Fruit fly (Drosophila melanogaster) whole organism, embryonic: Measurements from ENCODE around the gene hll.

Experiments
- CG10366 ChIP-seq: fragments of 200-800 bp; sonication (Bioruptor generic); IDR thresholded peaks from 2 replicates; pipeline ENCODE4 v1.3.6; 2022; ENCODE audit warnings: missing biosample characterization, missing genetic modification characterization
- CG10979 ChIP-seq: fragments of 200-800 bp; sonication (Bioruptor generic); optimal IDR thresholded peaks from 2 replicates; lab custom pipeline; 2018; ENCODE audit warnings: missing biosample characterization, mild to moderate bottlenecking, missing genetic modification characterization, moderate library complexity
- CG12155 ChIP-seq: fragments of 200-800 bp; sonication (Bioruptor generic); optimal IDR thresholded peaks from 3 replicates; lab custom pipeline; 2016; ENCODE audit warnings: missing biosample characterization, missing genetic modification characterization
- CG14441 ChIP-seq: fragments of 200-800 bp; sonication (Bioruptor generic); IDR thresholded peaks from 2 replicates; pipeline ENCODE4 v1.3.6; 2022; ENCODE audit warnings: missing biosample characterization, missing genetic modification characterization
- CG14710 ChIP-seq: fragments of 200-800 bp; sonication (Bioruptor generic); optimal IDR thresholded peaks from 3 replicates; lab custom pipeline; 2019; ENCODE audit warnings: missing biosample characterization, mild to moderate bottlenecking, missing genetic modification characterization, moderate library complexity
- CG14860 ChIP-seq: fragments of 200-800 bp; sonication (Bioruptor generic); IDR thresholded peaks from 3 replicates; pipeline ENCODE4 v1.3.6; 2022; ENCODE audit warnings: missing biosample characterization, missing genetic modification characterization; ENCODE audit not compliant: partially characterized antibody
- CG15073 ChIP-seq: fragments of 200-800 bp; sonication (Bioruptor generic); optimal IDR thresholded peaks from 2 replicates; lab custom pipeline; 2016; ENCODE audit warnings: missing biosample characterization, missing genetic modification characterization
- CG16815 ChIP-seq: fragments of 200-800 bp; sonication (Bioruptor generic); optimal IDR thresholded peaks from 3 replicates; lab custom pipeline; 2017; ENCODE audit warnings: missing biosample characterization, mild to moderate bottlenecking, missing genetic modification characterization
- CG17612 ChIP-seq: fragments of 200-800 bp; sonication (Bioruptor generic); IDR thresholded peaks from 2 replicates; pipeline ENCODE4 v1.3.6; 2022; ENCODE audit warnings: missing biosample characterization, missing genetic modification characterization
- CG31365 ChIP-seq: fragments of 200-800 bp; sonication (Bioruptor generic); optimal IDR thresholded peaks from 2 replicates; lab custom pipeline; 2018; ENCODE audit warnings: missing biosample characterization, mild to moderate bottlenecking, missing genetic modification characterization
- CG31388 ChIP-seq: fragments of 200-800 bp; sonication (Bioruptor generic); optimal IDR thresholded peaks from 2 replicates; lab custom pipeline; 2016; ENCODE audit warnings: missing biosample characterization, missing genetic modification characterization
- CG3838 ChIP-seq: fragments of 200-800 bp; sonication (Bioruptor generic); optimal IDR thresholded peaks from 3 replicates; lab custom pipeline; 2016; ENCODE audit warnings: missing biosample characterization, missing genetic modification characterization
- CG3995 ChIP-seq: fragments of 200-800 bp; sonication (Bioruptor generic); optimal IDR thresholded peaks from 3 replicates; lab custom pipeline; 2016; ENCODE audit warnings: missing biosample characterization, missing genetic modification characterization
- CG4730 ChIP-seq: fragments of 200-800 bp; sonication (Bioruptor generic); IDR thresholded peaks from 2 replicates; pipeline ENCODE4 v1.3.6; 2022; ENCODE audit warnings: missing biosample characterization, missing genetic modification characterization
- CG6683 ChIP-seq: fragments of 200-800 bp; sonication (Bioruptor generic); optimal IDR thresholded peaks from 2 replicates; lab custom pipeline; 2017; ENCODE audit warnings: missing biosample characterization, mild to moderate bottlenecking, missing genetic modification characterization, missing genetic modification reagents
- CG6813 ChIP-seq: fragments of 200-800 bp; sonication (Bioruptor generic); optimal IDR thresholded peaks from 2 replicates; lab custom pipeline; 2017; ENCODE audit warnings: missing biosample characterization, missing genetic modification characterization, mild to moderate bottlenecking, moderate library complexity, missing genetic modification reagents
- CG8944 ChIP-seq: fragments of 200-800 bp; sonication (Bioruptor generic); optimal IDR thresholded peaks from 3 replicates; lab custom pipeline; 2016; ENCODE audit warnings: missing biosample characterization, missing genetic modification characterization
- CG9437 ChIP-seq: fragments of 200-800 bp; sonication (Bioruptor generic); optimal IDR thresholded peaks from 2 replicates; lab custom pipeline; 2018; ENCODE audit warnings: missing biosample characterization, mild to moderate bottlenecking, missing genetic modification characterization
- Eip74EF ChIP-seq, 2 experiments: fragments of 200-800 bp in 1 of 2; fragments of >200 bp in 1 of 2; sonication (Bioruptor generic) in 1 of 2; optimal IDR thresholded peaks; 2 replicates each; lab custom pipeline; 2017 to 2019; ENCODE audit warnings: missing biosample characterization in 2 of 2, missing genetic modification characterization in 2 of 2, mild to moderate bottlenecking in 1 of 2, moderate library complexity in 1 of 2
- Fer3 ChIP-seq: fragments of 200-800 bp; sonication (Bioruptor generic); optimal IDR thresholded peaks from 2 replicates; lab custom pipeline; 2018; ENCODE audit warnings: missing biosample characterization, mild to moderate bottlenecking, missing genetic modification characterization, moderate library complexity
- Gsc ChIP-seq: fragments of 200-800 bp; sonication (Bioruptor generic); IDR thresholded peaks from 2 replicates; pipeline ENCODE4 v1.3.6; 2022; ENCODE audit warnings: missing biosample characterization, missing genetic modification characterization
- Hmr ChIP-seq: fragments of 200-800 bp; sonication (Bioruptor generic); optimal IDR thresholded peaks from 3 replicates; lab custom pipeline; 2017; ENCODE audit warnings: mild to moderate bottlenecking, missing biosample characterization, missing genetic modification reagents, missing genetic modification characterization
- MTF-1 ChIP-seq: fragments of 200-800 bp; sonication (Bioruptor generic); optimal IDR thresholded peaks from 2 replicates; lab custom pipeline; 2018; ENCODE audit warnings: missing biosample characterization, mild to moderate bottlenecking, missing genetic modification characterization, borderline replicate concordance
- NFAT ChIP-seq: fragments of 200-800 bp; sonication (Bioruptor generic); IDR thresholded peaks from 2 replicates; pipeline ENCODE4 v1.3.6; 2022; ENCODE audit warnings: missing biosample characterization, missing genetic modification characterization
- Neu2 ChIP-seq: fragments of 200-800 bp; sonication (Bioruptor generic); optimal IDR thresholded peaks from 3 replicates; lab custom pipeline; 2016; ENCODE audit warnings: missing biosample characterization, missing genetic modification characterization, borderline replicate concordance
- Tbp ChIP-seq: fragments of >200 bp; optimal IDR thresholded peaks from 2 replicates; lab custom pipeline; 2018; ENCODE audit warnings: missing biosample characterization, missing genetic modification characterization
- Trl ChIP-seq, 3 experiments: fragments of >200 bp in 2 of 3; fragments of 200-800 bp in 1 of 3; sonication (Bioruptor generic) in 1 of 3; optimal IDR thresholded peaks; 2 replicates in 1 of 3; 3 replicates in 2 of 3; lab custom pipeline; 2016 to 2017; ENCODE audit warnings: missing biosample characterization in 1 of 3, missing genetic modification characterization in 1 of 3
- bab2 ChIP-seq: fragments of 200-800 bp; sonication (Bioruptor generic); optimal IDR thresholded peaks from 2 replicates; lab custom pipeline; 2016; ENCODE audit warnings: missing biosample characterization, missing genetic modification characterization
- corto ChIP-seq: fragments of 200-800 bp; sonication (Bioruptor generic); optimal IDR thresholded peaks from 2 replicates; lab custom pipeline; 2016; ENCODE audit warnings: missing biosample characterization, mild to moderate bottlenecking, missing genetic modification characterization, moderate library complexity
- crp ChIP-seq, 2 experiments: fragments of 200-800 bp; sonication (Bioruptor generic); optimal IDR thresholded peaks; 2 replicates in 1 of 2; 3 replicates in 1 of 2; lab custom pipeline; 2017; ENCODE audit warnings: missing biosample characterization in 2 of 2, missing genetic modification characterization in 2 of 2, mild to moderate bottlenecking in 1 of 2, moderate library complexity in 1 of 2
- dan ChIP-seq: fragments of 200-800 bp; sonication (Bioruptor generic); IDR thresholded peaks from 2 replicates; pipeline ENCODE4 v1.3.6; 2022; ENCODE audit warnings: missing biosample characterization, missing genetic modification characterization
- dm ChIP-seq: fragments of 200-800 bp; sonication (Bioruptor generic); optimal IDR thresholded peaks from 3 replicates; lab custom pipeline; 2016; ENCODE audit warnings: missing biosample characterization, missing genetic modification characterization
- dysf ChIP-seq: fragments of 200-800 bp; sonication (Bioruptor generic); IDR thresholded peaks from 3 replicates; pipeline ENCODE4 v1.3.6; 2022; ENCODE audit warnings: missing biosample characterization, missing genetic modification characterization
- fd64A ChIP-seq: fragments of 200-800 bp; sonication (Bioruptor generic); optimal IDR thresholded peaks from 3 replicates; lab custom pipeline; 2018; ENCODE audit warnings: missing biosample characterization, mild to moderate bottlenecking, missing genetic modification characterization
- gt ChIP-seq: fragments of 200-800 bp; sonication (Bioruptor generic); IDR thresholded peaks from 2 replicates; pipeline ENCODE4 v1.3.6; 2022; ENCODE audit warnings: missing biosample characterization, missing genetic modification characterization
- jumu ChIP-seq: fragments of 200-800 bp; sonication (Bioruptor generic); optimal IDR thresholded peaks from 3 replicates; lab custom pipeline; 2016; ENCODE audit warnings: missing biosample characterization, missing genetic modification characterization
- mam ChIP-seq: fragments of 200-800 bp; sonication (Bioruptor generic); optimal IDR thresholded peaks from 3 replicates; lab custom pipeline; 2016; ENCODE audit warnings: missing biosample characterization, missing genetic modification characterization
- mirr ChIP-seq: fragments of 200-800 bp; sonication (Bioruptor generic); optimal IDR thresholded peaks from 3 replicates; lab custom pipeline; 2018; ENCODE audit warnings: missing biosample characterization, mild to moderate bottlenecking, missing genetic modification characterization
- nerfin-1 ChIP-seq: fragments of 200-800 bp; sonication (Bioruptor generic); optimal IDR thresholded peaks from 3 replicates; lab custom pipeline; 2019; ENCODE audit warnings: missing biosample characterization, mild to moderate bottlenecking, missing genetic modification characterization, moderate library complexity
- rib ChIP-seq: fragments of 200-800 bp; sonication (Bioruptor generic); IDR thresholded peaks from 2 replicates; pipeline ENCODE4 v1.3.6; 2022; ENCODE audit warnings: missing biosample characterization, missing genetic modification characterization
- run ChIP-seq: fragments of 200-800 bp; sonication (Bioruptor generic); optimal IDR thresholded peaks from 3 replicates; lab custom pipeline; 2018; ENCODE audit warnings: missing biosample characterization, mild to moderate bottlenecking, missing genetic modification characterization
- sima ChIP-seq: fragments of 200-800 bp; sonication (Bioruptor generic); optimal IDR thresholded peaks from 2 replicates; lab custom pipeline; 2016; ENCODE audit warnings: missing biosample characterization, missing genetic modification characterization
- slp2 ChIP-seq: fragments of 200-800 bp; sonication (Bioruptor generic); optimal IDR thresholded peaks from 2 replicates; lab custom pipeline; 2016; ENCODE audit warnings: missing biosample characterization, missing genetic modification characterization
- so ChIP-seq: fragments of 200-800 bp; sonication (Bioruptor generic); IDR thresholded peaks from 3 replicates; pipeline ENCODE4 v1.3.6; 2022; ENCODE audit warnings: missing biosample characterization, missing genetic modification characterization
- sob ChIP-seq: fragments of 200-800 bp; sonication (Bioruptor generic); IDR thresholded peaks from 2 replicates; pipeline ENCODE4 v1.3.6; 2022; ENCODE audit warnings: missing biosample characterization, missing genetic modification characterization
- sqz ChIP-seq: fragments of 200-800 bp; sonication (Bioruptor generic); optimal IDR thresholded peaks from 3 replicates; lab custom pipeline; 2018; ENCODE audit warnings: missing biosample characterization, mild to moderate bottlenecking, missing genetic modification characterization
- usp ChIP-seq: fragments of >200 bp; optimal IDR thresholded peaks from 2 replicates; lab custom pipeline; 2017; ENCODE audit warnings: missing biosample characterization, missing genetic modification characterization
- zfh2 ChIP-seq: fragments of 200-800 bp; sonication (Bioruptor generic); optimal IDR thresholded peaks from 2 replicates; lab custom pipeline; 2016; ENCODE audit warnings: missing biosample characterization, missing genetic modification characterization

hll gene

dm6 chr2L:14024051-14024745, 2.6 kb upstream of the hll start (continued):
- peak in 1 of 2 experiments; percentile 69 for TF ChIP-seq Trl (optimal IDR thresholded peaks at IDR 0.05; lab: Kevin White, UChicago)
- peak; percentile 100 for TF ChIP-seq Trl (GFP tag; optimal IDR thresholded peaks at IDR 0.05; lab: Kevin White, UChicago)
- peak; percentile 100 for TF ChIP-seq mirr (GFP tag; lab: Kevin White, UChicago)
- peak; percentile 100 for TF ChIP-seq bab2 (GFP tag; lab: Kevin White, UChicago)
- peak; percentile 95 for TF ChIP-seq gt (GFP tag; lab: Robert Waterston, UW)
- TF ChIP-seq so, result peak; percentile 99
- TF ChIP-seq jumu (GFP tag; lab: Kevin White, UChicago), result peak; percentile 99
- TF ChIP-seq CG6683 (GFP tag; lab: Kevin White, UChicago), result peak; percentile 99
- peak; percentile 91 for TF ChIP-seq CG15073 (GFP tag; lab: Kevin White, UChicago)
- TF ChIP-seq usp (GFP tag; lab: Kevin White, UChicago), result no peak
- 0 out of 3 replicates have a peak, but pooled peaks have one; percentile 43 for TF ChIP-seq CG14860
- peak; percentile 100 for TF ChIP-seq CG6813
- TF ChIP-seq NFAT (GFP tag; lab: Robert Waterston, UW), result peak; percentile 98
- TF ChIP-seq CG31365, result peak; percentile 96
- TF ChIP-seq CG10979, result peak; percentile 92
- peak; percentile 100 for TF ChIP-seq fd64A
- TF ChIP-seq dm (GFP tag; lab: Kevin White, UChicago), result peak; percentile 98
- TF ChIP-seq MTF-1 (GFP tag; lab: Kevin White, UChicago), result peak; percentile 100
- peak; percentile 3 for TF ChIP-seq corto (GFP tag; lab: Kevin White, UChicago)
- peak; percentile 99 for TF ChIP-seq rib (GFP tag; lab: Robert Waterston, UW)
- TF ChIP-seq CG3995 (GFP tag; lab: Kevin White, UChicago), result peak; percentile 84
- peak; percentile 82 for TF ChIP-seq CG9437 (GFP tag; lab: Kevin White, UChicago)
- 0 out of 2 replicates have a peak, but pooled peaks have one; percentile 29 for TF ChIP-seq dan (GFP tag; lab: Robert Waterston, UW)
- TF ChIP-seq Fer3, result peak; percentile 99
- TF ChIP-seq CG10366 (GFP tag; lab: Robert Waterston, UW), result peak; percentile 95
- TF ChIP-seq CG12155 (GFP tag; lab: Kevin White, UChicago), result peak; percentile 94
- TF ChIP-seq sob (GFP tag; lab: Robert Waterston, UW), result peak; percentile 99
- TF ChIP-seq CG8944 (GFP tag; lab: Kevin White, UChicago), result peak; percentile 99
- peak; percentile 98 for TF ChIP-seq mam (GFP tag; lab: Kevin White, UChicago)
- peak; percentile 91 for TF ChIP-seq zfh2 (GFP tag; lab: Kevin White, UChicago)
- peak; percentile 99 for TF ChIP-seq slp2 (GFP tag; lab: Kevin White, UChicago)
- TF ChIP-seq CG14710, result peak; percentile 98
- TF ChIP-seq CG3838 (GFP tag; lab: Kevin White, UChicago), result peak; percentile 100
- TF ChIP-seq CG14441, result peak; percentile 97
- TF ChIP-seq Hmr (GFP tag; lab: Kevin White, UChicago), result peak; percentile 100
- TF ChIP-seq crp (GFP tag; optimal IDR thresholded peaks at IDR 0.05; lab: Kevin White, UChicago), result peak; percentile 17 to 80
- TF ChIP-seq run (tag; lab: Kevin White, UChicago), result peak; percentile 98
- peak; percentile 91 for TF ChIP-seq CG16815
- peak; percentile 98 for TF ChIP-seq CG31388
- peak; percentile 94 for TF ChIP-seq Neu2 (GFP tag; lab: Kevin White, UChicago)
- TF ChIP-seq CG4730 (GFP tag; lab: Robert Waterston, UW), result peak; percentile 96
- TF ChIP-seq Tbp (GFP tag; lab: Kevin White, UChicago), result no peak
- TF ChIP-seq Gsc (GFP tag; lab: Robert Waterston, UW), result peak; percentile 60; the same call in 1 of the 2 replicates
- peak; percentile 97 for TF ChIP-seq CG17612 (GFP tag; lab: Robert Waterston, UW)
- peak; percentile 100 for TF ChIP-seq sqz (GFP tag; lab: Kevin White, UChicago)
- peak in 1 of 2 experiments; percentile 99 for TF ChIP-seq Eip74EF (GFP tag; optimal IDR thresholded peaks at IDR 0.05; lab: Kevin White, UChicago)
- peak; percentile 97 for TF ChIP-seq sima (GFP tag; lab: Kevin White, UChicago)
- TF ChIP-seq dysf (GFP tag; lab: Robert Waterston, UW), result peak; percentile 94
- peak; percentile 99 for TF ChIP-seq nerfin-1 (tag; lab: Kevin White, UChicago)
